Fruit fly (Drosophila melanogaster): ENCODE measurements around the gene Gat.

Gene Gat

dm6 chr4:670905-671419 is 41.5 kb downstream of the Gat start, which contains the start of gene CG11360 (continued):
- TF ChIP-seq CG34376 (GFP tag; optimal IDR thresholded peaks at IDR 0.05) (no peak), CG1602 (GFP tag; optimal IDR thresholded peaks at IDR 0.05) (peak; percentile 17), sens (GFP tag) (peak; percentile 84), prd (optimal IDR thresholded peaks at IDR 0.05) (no peak), prd (GFP tag; IDR thresholded peaks at IDR 0.05) (no peak), CG3407 (GFP tag; optimal IDR thresholded peaks at IDR 0.05) (no peak), Meics (GFP tag; optimal IDR thresholded peaks at IDR 0.05) (no peak)

All from whole organism, embryonic.